Worm (Caenorhabditis elegans) whole organism, midembryonic: ENCODE measurements around the gene K10G4.5.
A peak's percentile ranks its signal among the peaks of the same experiment; 100 is the strongest.
"Not testable (repeated sequence)": the region's sequence is repeated elsewhere in the genome, so short reads cannot be mapped to it uniquely, and the experiment has no call there.

Experiments used
- T22C8.4 ChIP-seq: fragments of 200-800 bp; sonication (Bioruptor generic); IDR thresholded peaks from 2 replicates; pipeline ENCODE4 v1.3.6; 2022; ENCODE audit warnings: missing genetic modification characterization, missing compliant biosample characterization
- cog-1 ChIP-seq: sonication (generic microtip); optimal IDR thresholded peaks from 2 replicates; lab custom pipeline; 2016; ENCODE audit warnings: missing genetic modification characterization, missing compliant biosample characterization
- flt-1 ChIP-seq: fragments of 200-800 bp; sonication (Bioruptor generic); IDR thresholded peaks from 2 replicates; pipeline ENCODE4 v1.3.6; 2022; ENCODE audit warnings: missing genetic modification characterization, missing compliant biosample characterization
- klf-2 ChIP-seq: fragments of 200-800 bp; sonication (Bioruptor generic); conservative IDR thresholded peaks from 2 replicates; pipeline ENCODE4 v1.3.6; 2022; ENCODE audit warnings: missing genetic modification reagents, missing genetic modification characterization, missing compliant biosample characterization
- med-1 ChIP-seq: sonication (generic microtip); optimal IDR thresholded peaks from 2 replicates; lab custom pipeline; 2017; ENCODE audit warnings: missing genetic modification characterization, mild to moderate bottlenecking, missing compliant biosample characterization, antibody characterized with exemption, missing genetic modification reagents; ENCODE audit not compliant: insufficient read depth
- ref-1 ChIP-seq: fragments of 200-800 bp; sonication (Bioruptor generic); conservative IDR thresholded peaks from 2 replicates; pipeline ENCODE4 v1.3.6; 2022; ENCODE audit warnings: missing genetic modification reagents, missing genetic modification characterization, missing compliant biosample characterization
- tab-1 ChIP-seq: fragments of 200-800 bp; sonication (Bioruptor generic); IDR thresholded peaks from 2 replicates; pipeline ENCODE4 v1.3.6; 2022; ENCODE audit warnings: missing genetic modification characterization, missing compliant biosample characterization
- ztf-23 ChIP-seq: fragments of 200-800 bp; sonication (Bioruptor generic); IDR thresholded peaks from 2 replicates; pipeline ENCODE4 v1.3.6; 2022; ENCODE audit warnings: missing genetic modification reagents, missing genetic modification characterization, missing compliant biosample characterization
- ztf-29 ChIP-seq: fragments of 200-800 bp; sonication (Bioruptor generic); IDR thresholded peaks from 2 replicates; pipeline ENCODE4 v1.3.6; 2022; ENCODE audit warnings: missing genetic modification reagents, missing genetic modification characterization, missing compliant biosample characterization

K10G4.5 gene

DNA sequence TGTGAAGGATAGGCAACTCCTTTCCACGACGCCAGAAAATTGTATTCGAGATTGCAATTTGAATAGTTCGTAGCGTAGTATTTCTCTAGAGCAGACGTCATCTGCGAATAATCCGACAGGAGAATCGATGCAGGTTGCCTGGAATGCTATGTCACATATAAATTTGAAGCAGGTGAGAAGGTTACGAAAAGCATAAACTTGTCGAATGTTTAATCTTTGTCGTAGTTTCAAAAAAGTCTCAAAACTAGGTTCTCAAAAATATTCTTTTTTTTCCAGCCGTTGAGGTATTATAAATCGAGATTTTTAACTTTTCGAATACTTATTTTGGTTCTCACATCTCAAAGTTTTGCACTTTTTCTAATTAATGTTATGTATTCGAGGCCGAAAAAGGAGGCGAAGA lies 46.2 kb downstream of the K10G4.5 start, which contains the start of gene srh-116:
Gene srh-116 (minus strand): TSS at position 101 of the 400 bp plus-strand sequence.
- not testable (repeated sequence) for TF ChIP-seq tab-1 (GFP tag; lab: Robert Waterston, UW); klf-2 (GFP tag; lab: Robert Waterston, UW); ref-1

DNA sequence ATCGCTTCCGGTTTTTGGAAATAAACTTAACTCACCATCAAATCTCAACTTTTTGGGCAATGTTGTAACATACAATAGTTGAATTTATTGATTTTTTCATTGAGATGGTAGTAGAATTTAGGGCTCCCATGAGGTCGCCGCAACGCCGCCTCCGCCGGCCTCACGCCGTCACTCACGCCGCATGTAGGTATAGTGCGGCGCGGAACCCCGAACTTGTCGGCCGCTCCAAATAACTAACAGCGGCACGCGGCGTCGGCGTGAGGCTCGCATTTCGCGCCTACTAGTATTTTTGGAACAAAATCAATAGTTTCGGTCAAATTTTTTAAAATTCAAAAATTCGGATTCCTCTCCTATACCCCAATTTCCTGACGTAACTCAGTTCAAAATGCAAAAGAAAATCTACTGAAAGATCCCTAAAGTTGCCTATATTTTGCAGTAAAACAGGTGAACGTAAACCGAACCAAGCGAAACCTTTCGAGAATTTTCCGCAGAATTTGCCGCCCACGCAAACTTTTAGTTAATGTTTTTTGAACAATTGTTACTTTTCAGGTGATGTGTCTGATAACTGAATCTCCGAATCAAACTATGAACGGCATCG lies 49.8 kb downstream of the K10G4.5 start, which contains the start of gene Y61B8A.6:
Gene Y61B8A.6 (plus strand): TSS at position 548 of the 598 bp plus-strand sequence.
- TF ChIP-seq ztf-23 (no peak), T22C8.4 (GFP tag; lab: Robert Waterston, UW) (0 out of 2 replicates have a peak, but pooled peaks have one; percentile 9)

DNA sequence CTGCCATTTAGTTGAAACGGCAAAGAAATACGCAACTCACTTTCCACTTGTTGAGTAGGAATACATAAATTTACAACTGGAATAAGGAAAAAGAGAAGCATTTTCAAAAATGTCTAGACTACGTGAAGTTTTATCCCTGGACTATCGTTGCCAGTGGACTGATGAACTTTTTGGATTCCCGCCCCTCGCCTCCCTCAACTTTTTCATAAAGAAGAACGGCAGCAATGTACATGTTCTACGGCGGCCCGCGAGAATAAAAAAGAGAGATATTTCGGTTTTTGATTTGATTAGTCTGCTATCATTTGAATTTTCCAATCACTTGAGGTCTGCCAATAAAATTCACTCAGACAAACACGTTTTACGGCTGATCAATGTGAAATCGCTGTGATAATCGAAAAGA lies 52.4 kb downstream of the K10G4.5 start, which contains the start of gene clec-243:
Gene clec-243 (minus strand): TSS at position 101 of the 400 bp plus-strand sequence.
- TF ChIP-seq ztf-29 (GFP tag; lab: Robert Waterston, UW): no peak
- no peak for TF ChIP-seq cog-1 (tag; lab: Kevin White, UChicago)
- no peak for TF ChIP-seq tab-1 (GFP tag; lab: Robert Waterston, UW)
- no peak for TF ChIP-seq T22C8.4 (GFP tag; lab: Robert Waterston, UW)
- no peak for TF ChIP-seq flt-1 (GFP tag; lab: Robert Waterston, UW)
- TF ChIP-seq klf-2 (GFP tag; lab: Robert Waterston, UW): no peak
- no peak for TF ChIP-seq med-1 (GFP tag; lab: Kevin White, UChicago)
- TF ChIP-seq ztf-23: no peak
- TF ChIP-seq ref-1: no peak
